Worm (Caenorhabditis elegans): ENCODE data around the gene F32D8.5.

The F32D8.5 gene

ce11 chrV:10859775-10860174, 34.8 kb upstream of the F32D8.5 start:
- TF ChIP-seq flt-1 (GFP tag; IDR thresholded peaks at IDR 0.05) (no peak), tra-4 (tag; optimal IDR thresholded peaks at IDR 0.05) (no peak), ceh-13 (GFP tag; optimal IDR thresholded peaks at IDR 0.05) (no peak), scrt-1 (GFP tag; IDR thresholded peaks at IDR 0.05) (no peak)

ce11 chrV:10860526-10861037, 34.0 kb upstream of the F32D8.5 start:
- TF ChIP-seq ceh-36 (tag; optimal IDR thresholded peaks at IDR 0.05): no peak
- TF ChIP-seq tra-4 (tag; optimal IDR thresholded peaks at IDR 0.05): no peak
- no peak for TF ChIP-seq ets-7 (tag; optimal IDR thresholded peaks at IDR 0.05)
- no peak for TF ChIP-seq sea-1 (GFP tag; conservative IDR thresholded peaks at IDR 0.05)
- TF ChIP-seq hmg-4 (GFP tag; optimal IDR thresholded peaks at IDR 0.05): no peak
- TF ChIP-seq tbx-37 (GFP tag; conservative IDR thresholded peaks at IDR 0.05): no peak
- TF ChIP-seq hnd-1 (tag; optimal IDR thresholded peaks at IDR 0.05): no peak
- no peak for TF ChIP-seq ceh-13 (GFP tag; optimal IDR thresholded peaks at IDR 0.05)
- no peak for TF ChIP-seq hmbx-1 (tag; optimal IDR thresholded peaks at IDR 0.05)
- TF ChIP-seq flt-1 (GFP tag; IDR thresholded peaks at IDR 0.05): no peak
- TF ChIP-seq pes-1 (GFP tag; IDR thresholded peaks at IDR 0.05): no peak
- TF ChIP-seq ama-1 (optimal IDR thresholded peaks at IDR 0.05): no peak
- no peak for TF ChIP-seq F13C5.2 (tag; optimal IDR thresholded peaks at IDR 0.05)

ce11 chrV:10861611-10862262, 32.9 kb upstream of the F32D8.5 start:
- TF ChIP-seq hnd-1 (tag; optimal IDR thresholded peaks at IDR 0.05) (no peak), aly-1 (tag; optimal IDR thresholded peaks at IDR 0.05) (no peak), ceh-36 (tag; optimal IDR thresholded peaks at IDR 0.05) (no peak), sea-1 (GFP tag; conservative IDR thresholded peaks at IDR 0.05) (no peak), scrt-1 (GFP tag; IDR thresholded peaks at IDR 0.05) (no peak), hmg-4 (GFP tag; optimal IDR thresholded peaks at IDR 0.05) (no peak), ama-1 (optimal IDR thresholded peaks at IDR 0.05) (no peak), ets-7 (tag; optimal IDR thresholded peaks at IDR 0.05) (no peak), F13C5.2 (tag; optimal IDR thresholded peaks at IDR 0.05) (no peak), tbx-11 (GFP tag; IDR thresholded peaks at IDR 0.05) (no peak), B0310.2 (tag; optimal IDR thresholded peaks at IDR 0.05) (no peak), tbx-37 (GFP tag; conservative IDR thresholded peaks at IDR 0.05) (no peak)

ce11 chrV:10862457-10863097, 32.0 kb upstream of the F32D8.5 start:
- no peak for TF ChIP-seq F13C5.2 (tag; optimal IDR thresholded peaks at IDR 0.05)
- no peak for TF ChIP-seq tbx-11 (GFP tag; IDR thresholded peaks at IDR 0.05)
- TF ChIP-seq ceh-13 (GFP tag; optimal IDR thresholded peaks at IDR 0.05): no peak
- no peak for TF ChIP-seq tbx-37 (GFP tag; conservative IDR thresholded peaks at IDR 0.05)
- TF ChIP-seq hmg-4 (GFP tag; optimal IDR thresholded peaks at IDR 0.05): no peak
- TF ChIP-seq pes-1 (GFP tag; IDR thresholded peaks at IDR 0.05): no peak
- TF ChIP-seq B0310.2 (tag; optimal IDR thresholded peaks at IDR 0.05): no peak
- TF ChIP-seq aly-1 (tag; optimal IDR thresholded peaks at IDR 0.05): no peak
- no peak for TF ChIP-seq tra-4 (tag; optimal IDR thresholded peaks at IDR 0.05)
- TF ChIP-seq scrt-1 (GFP tag; IDR thresholded peaks at IDR 0.05): no peak

- TF ChIP-seq ceh-36 (tag; optimal IDR thresholded peaks at IDR 0.05): no peak
- no peak for TF ChIP-seq scrt-1 (GFP tag; IDR thresholded peaks at IDR 0.05)
- no peak for TF ChIP-seq B0310.2 (tag; optimal IDR thresholded peaks at IDR 0.05)
- TF ChIP-seq ama-1 (optimal IDR thresholded peaks at IDR 0.05): no peak
- TF ChIP-seq ceh-13 (GFP tag; optimal IDR thresholded peaks at IDR 0.05): no peak
Measured at ce11 chrV:10865599-10865998, 29.0 kb upstream of the F32D8.5 start, which contains the start of gene saeg-1. TSS of gene saeg-1 (minus strand) at chrV:10865699.

- peak; percentile 43; the same call in 1 of the 2 replicates for TF ChIP-seq sea-1 (GFP tag; conservative IDR thresholded peaks at IDR 0.05)
Measured at ce11 chrV:10866340-10866739, 28.3 kb upstream of the F32D8.5 start.

- TF ChIP-seq hmbx-1 (tag; optimal IDR thresholded peaks at IDR 0.05): no peak
- TF ChIP-seq hmg-4 (GFP tag; optimal IDR thresholded peaks at IDR 0.05): no peak
- TF ChIP-seq sea-1 (GFP tag; conservative IDR thresholded peaks at IDR 0.05): no peak
- TF ChIP-seq pes-1 (GFP tag; IDR thresholded peaks at IDR 0.05): no peak
- no peak for TF ChIP-seq F13C5.2 (tag; optimal IDR thresholded peaks at IDR 0.05)
- no peak for TF ChIP-seq aly-1 (tag; optimal IDR thresholded peaks at IDR 0.05)
- TF ChIP-seq ets-7 (tag; optimal IDR thresholded peaks at IDR 0.05): no peak
- TF ChIP-seq ceh-36 (tag; optimal IDR thresholded peaks at IDR 0.05): no peak
- no peak for TF ChIP-seq tbx-37 (GFP tag; conservative IDR thresholded peaks at IDR 0.05)
- TF ChIP-seq ceh-13 (GFP tag; optimal IDR thresholded peaks at IDR 0.05): no peak
- TF ChIP-seq tra-4 (tag; optimal IDR thresholded peaks at IDR 0.05): no peak
- TF ChIP-seq flt-1 (GFP tag; IDR thresholded peaks at IDR 0.05): no peak
- TF ChIP-seq hnd-1 (tag; optimal IDR thresholded peaks at IDR 0.05): no peak
- no peak for TF ChIP-seq tbx-11 (GFP tag; IDR thresholded peaks at IDR 0.05)
- TF ChIP-seq scrt-1 (GFP tag; IDR thresholded peaks at IDR 0.05): no peak
Measured at ce11 chrV:10867586-10867985, 27.0 kb upstream of the F32D8.5 start.

ce11 chrV:10870050-10870449, 24.6 kb upstream of the F32D8.5 start:
- TF ChIP-seq ets-7 (tag; optimal IDR thresholded peaks at IDR 0.05) (no peak), hnd-1 (tag; optimal IDR thresholded peaks at IDR 0.05) (no peak), tra-4 (tag; optimal IDR thresholded peaks at IDR 0.05) (no peak)
